Fruit fly (Drosophila melanogaster) whole organism, larva: ENCODE data around the gene CG33995.

Experiments used
- noc ChIP-seq: fragments of 200-800 bp; sonication (Bioruptor generic); optimal IDR thresholded peaks from 3 replicates; lab custom pipeline; 2019; ENCODE audit warnings: missing biosample characterization, mild to moderate bottlenecking, missing genetic modification characterization, moderate library complexity

CG33995 gene

dm6 chr2L:5003670-5004453 lies 39.2 kb upstream of the CG33995 start:
- no peak for TF ChIP-seq noc (tag; lab: Kevin White, UChicago)

dm6 chr2L:5004677-5005463 lies 38.2 kb upstream of the CG33995 start:
- TF ChIP-seq noc (tag; lab: Kevin White, UChicago): peak; percentile 87

- TF ChIP-seq noc (tag; lab: Kevin White, UChicago): no peak
These were observed 37.7 kb upstream of the CG33995 start for dm6 chr2L:5005464-5005764.

- no peak for TF ChIP-seq noc (tag; lab: Kevin White, UChicago)
These were observed 36.7 kb upstream of the CG33995 start for dm6 chr2L:5006323-5006722.

- TF ChIP-seq noc (tag; lab: Kevin White, UChicago): peak; percentile 81
These were observed 35.8 kb upstream of the CG33995 start for dm6 chr2L:5007256-5007655.

- TF ChIP-seq noc (tag; lab: Kevin White, UChicago): peak; percentile 42
These were observed 33.6 kb upstream of the CG33995 start, which contains the start of gene Rtnl1 for dm6 chr2L:5009306-5010030. TSS of gene Rtnl1 (minus strand) at chr2L:5009720.

- TF ChIP-seq noc (tag; lab: Kevin White, UChicago): peak; percentile 78
These were observed 32.2 kb upstream of the CG33995 start, which contains the start of the genes CG31917, Tfb5 and SelT for dm6 chr2L:5010784-5011260. TSS of gene CG31917 (minus strand) at chr2L:5010834. TSS of gene Tfb5 (minus strand) at chr2L:5010834. TSS of gene SelT (plus strand) at chr2L:5010922.

- no peak for TF ChIP-seq noc (tag; lab: Kevin White, UChicago)
These were observed 22.6 kb upstream of the CG33995 start for dm6 chr2L:5020479-5020878.

dm6 chr2L:5022602-5023001 lies 20.5 kb upstream of the CG33995 start:
- no peak for TF ChIP-seq noc (tag; lab: Kevin White, UChicago)

dm6 chr2L:5025557-5025956 lies 17.5 kb upstream of the CG33995 start:
- peak; percentile 74 for TF ChIP-seq noc (tag; lab: Kevin White, UChicago)

dm6 chr2L:5027321-5028069 lies 15.6 kb upstream of the CG33995 start:
- peak; percentile 52 for TF ChIP-seq noc (tag; lab: Kevin White, UChicago)

- TF ChIP-seq noc (tag; lab: Kevin White, UChicago): no peak
These were observed 15.0 kb upstream of the CG33995 start, which contains the start of gene vkg for dm6 chr2L:5028091-5028490. TSS of gene vkg (minus strand) at chr2L:5028191.

- TF ChIP-seq noc (tag; lab: Kevin White, UChicago): no peak
These were observed 13.8 kb upstream of the CG33995 start, which contains the start of gene Col4a1 for dm6 chr2L:5029049-5029808. TSS of gene Col4a1 (plus strand) at chr2L:5029609.

- no peak for TF ChIP-seq noc (tag; lab: Kevin White, UChicago)
These were observed 13.3 kb upstream of the CG33995 start for dm6 chr2L:5029809-5030108.
